Worm (Caenorhabditis elegans) whole organism, young adult: Measurements from ENCODE around the gene hmg-1.1.

Source experiments
- B0019.2 ChIP-seq: fragments of 200-800 bp; sonication (Bioruptor generic); conservative IDR thresholded peaks from 2 replicates; pipeline ENCODE4 v1.3.6; 2022; ENCODE audit warnings: missing genetic modification reagents, missing genetic modification characterization, missing compliant biosample characterization
- C06A6.2 ChIP-seq: fragments of 200-800 bp; sonication (Bioruptor generic); conservative IDR thresholded peaks from 2 replicates; pipeline ENCODE4 v1.3.6; 2022; ENCODE audit warnings: missing genetic modification characterization, missing compliant biosample characterization
- C17E4.6 ChIP-seq: fragments of 200-800 bp; sonication (Bioruptor generic); IDR thresholded peaks from 2 replicates; pipeline ENCODE4 v1.3.6; 2022; ENCODE audit warnings: missing genetic modification reagents, missing genetic modification characterization, missing compliant biosample characterization
- F33H1.4 ChIP-seq: fragments of 200-800 bp; sonication (Bioruptor generic); IDR thresholded peaks from 2 replicates; pipeline ENCODE4 v1.3.6; 2022; ENCODE audit warnings: missing genetic modification reagents, missing genetic modification characterization, missing compliant biosample characterization
- F39B2.1 ChIP-seq: fragments of 200-800 bp; sonication (Bioruptor generic); IDR thresholded peaks from 2 replicates; pipeline ENCODE4 v1.3.6; 2022; ENCODE audit warnings: missing genetic modification reagents, missing genetic modification characterization, missing compliant biosample characterization
- T07F8.4 ChIP-seq: sonication (generic microtip); optimal IDR thresholded peaks from 2 replicates; lab custom pipeline; 2016; ENCODE audit warnings: mild to moderate bottlenecking, missing genetic modification characterization, moderate library complexity, missing compliant biosample characterization
- Y79H2A.3 ChIP-seq: fragments of 200-800 bp; sonication (Bioruptor generic); conservative IDR thresholded peaks from 2 replicates; pipeline ENCODE4 v1.3.6; 2022; ENCODE audit warnings: missing genetic modification reagents, missing genetic modification characterization, missing compliant biosample characterization
- Y95B8A.8 ChIP-seq: fragments of 200-800 bp; sonication (Bioruptor generic); IDR thresholded peaks from 2 replicates; pipeline ENCODE4 v1.3.6; 2022; ENCODE audit warnings: missing genetic modification reagents, missing genetic modification characterization, missing compliant biosample characterization
- akir-1 ChIP-seq: fragments of 200-800 bp; sonication (Bioruptor generic); optimal IDR thresholded peaks from 2 replicates; lab custom pipeline; 2018; ENCODE audit warnings: mild to moderate bottlenecking, missing genetic modification characterization, moderate library complexity, missing compliant biosample characterization
- ama-1 ChIP-seq, 3 experiments: fragments of 150-350 bp in 1 of 3; sonication (generic microtip) in 2 of 3; optimal IDR thresholded peaks; 2 replicates each; lab custom pipeline; 2014 to 2018; ENCODE audit warnings: missing biosample characterization in 2 of 3, missing genetic modification characterization in 2 of 3, missing genetic modification reagents in 2 of 3
- athp-1 ChIP-seq: sonication (generic microtip); optimal IDR thresholded peaks from 2 replicates; lab custom pipeline; 2017; ENCODE audit warnings: mild to moderate bottlenecking, missing genetic modification characterization, missing compliant biosample characterization
- attf-6 ChIP-seq: fragments of 200-800 bp; sonication (Bioruptor generic); IDR thresholded peaks from 2 replicates; pipeline ENCODE4 v1.3.6; 2022; ENCODE audit warnings: missing genetic modification reagents, missing genetic modification characterization, missing compliant biosample characterization
- ceh-100 ChIP-seq: fragments of 200-800 bp; sonication (Bioruptor generic); IDR thresholded peaks from 2 replicates; pipeline ENCODE4 v1.3.6; 2022; ENCODE audit warnings: missing genetic modification reagents, missing genetic modification characterization, missing compliant biosample characterization
- ceh-79 ChIP-seq: sonication (generic microtip); optimal IDR thresholded peaks from 2 replicates; lab custom pipeline; 2017; ENCODE audit warnings: mild to moderate bottlenecking, missing genetic modification characterization, missing compliant biosample characterization
- ceh-91 ChIP-seq: fragments of 200-800 bp; sonication (Bioruptor generic); IDR thresholded peaks from 2 replicates; pipeline ENCODE4 v1.3.6; 2022; ENCODE audit warnings: missing genetic modification reagents, missing genetic modification characterization, missing compliant biosample characterization
- efl-1 ChIP-seq: fragments of 150-350 bp; optimal IDR thresholded peaks from 2 replicates; lab custom pipeline; 2014; ENCODE audit warnings: missing biosample characterization, missing genetic modification reagents, missing genetic modification characterization
- egl-18 ChIP-seq: fragments of 200-800 bp; sonication (Bioruptor generic); IDR thresholded peaks from 2 replicates; pipeline ENCODE4 v1.3.6; 2022; ENCODE audit warnings: missing genetic modification reagents, missing genetic modification characterization, missing compliant biosample characterization
- ekl-4 ChIP-seq: fragments of 200-800 bp; sonication (Bioruptor generic); IDR thresholded peaks from 2 replicates; pipeline ENCODE4 v1.3.6; 2022; ENCODE audit warnings: missing genetic modification reagents, missing genetic modification characterization, missing compliant biosample characterization
- ets-4 ChIP-seq: fragments of 200-800 bp; sonication (Bioruptor generic); optimal IDR thresholded peaks from 2 replicates; lab custom pipeline; 2018; ENCODE audit warnings: mild to moderate bottlenecking, missing genetic modification characterization, missing compliant biosample characterization
- fkh-3 ChIP-seq: sonication (generic microtip); optimal IDR thresholded peaks from 2 replicates; lab custom pipeline; 2016; ENCODE audit warnings: mild to moderate bottlenecking, missing genetic modification characterization, missing compliant biosample characterization
- him-1 ChIP-seq: sonication (generic microtip); optimal IDR thresholded peaks from 2 replicates; lab custom pipeline; 2016; ENCODE audit warnings: missing genotype, missing genetic modification reagents, missing genetic modification characterization, missing compliant biosample characterization
- hsf-1 ChIP-seq: fragments of 200-800 bp; sonication (Bioruptor generic); IDR thresholded peaks from 2 replicates; pipeline ENCODE4 v1.3.6; 2022; ENCODE audit warnings: missing genetic modification reagents, missing genetic modification characterization, missing compliant biosample characterization
- lag-1 ChIP-seq: fragments of 200-800 bp; sonication (Bioruptor generic); IDR thresholded peaks from 2 replicates; pipeline ENCODE4 v1.3.6; 2022; ENCODE audit warnings: missing genetic modification reagents, missing genetic modification characterization, missing compliant biosample characterization
- lin-54 ChIP-seq: fragments of 200-800 bp; sonication (Bioruptor generic); optimal IDR thresholded peaks from 2 replicates; lab custom pipeline; 2018; ENCODE audit warnings: mild to moderate bottlenecking, missing genetic modification characterization, missing compliant biosample characterization
- lir-1 ChIP-seq: fragments of 200-800 bp; sonication (Bioruptor generic); conservative IDR thresholded peaks from 2 replicates; pipeline ENCODE4 v1.3.6; 2022; ENCODE audit warnings: missing genetic modification reagents, missing genetic modification characterization, missing compliant biosample characterization
- lsy-27 ChIP-seq: sonication (generic microtip); optimal IDR thresholded peaks from 2 replicates; lab custom pipeline; 2017; ENCODE audit warnings: missing genetic modification characterization, mild to moderate bottlenecking, missing compliant biosample characterization, antibody characterized with exemption, missing genotype, borderline replicate concordance; ENCODE audit not compliant: insufficient read depth
- madf-3 ChIP-seq: fragments of 200-800 bp; sonication (Bioruptor generic); IDR thresholded peaks from 2 replicates; pipeline ENCODE4 v1.3.6; 2022; ENCODE audit warnings: missing genetic modification reagents, missing genetic modification characterization, missing compliant biosample characterization
- madf-6 ChIP-seq: fragments of 200-800 bp; sonication (Bioruptor generic); IDR thresholded peaks from 2 replicates; pipeline ENCODE4 v1.3.6; 2022; ENCODE audit warnings: missing genetic modification reagents, missing genetic modification characterization, missing compliant biosample characterization
- madf-8 ChIP-seq: fragments of 200-800 bp; sonication (Bioruptor generic); conservative IDR thresholded peaks from 2 replicates; pipeline ENCODE4 v1.3.6; 2022; ENCODE audit warnings: missing genetic modification reagents, missing genetic modification characterization, missing compliant biosample characterization
- mcd-1 ChIP-seq: fragments of 200-800 bp; sonication (Bioruptor generic); IDR thresholded peaks from 2 replicates; pipeline ENCODE4 v1.3.6; 2022; ENCODE audit warnings: missing genetic modification reagents, missing genetic modification characterization, missing compliant biosample characterization
- rcor-1 ChIP-seq: fragments of 200-800 bp; sonication (Bioruptor generic); IDR thresholded peaks from 2 replicates; pipeline ENCODE4 v1.3.6; 2022; ENCODE audit warnings: missing genetic modification reagents, missing genetic modification characterization, missing compliant biosample characterization
- sdz-38 ChIP-seq: sonication (generic microtip); optimal IDR thresholded peaks from 2 replicates; lab custom pipeline; 2016; ENCODE audit warnings: missing genotype, missing genetic modification characterization, missing compliant biosample characterization
- sea-2 ChIP-seq: fragments of 200-800 bp; sonication (Bioruptor generic); IDR thresholded peaks from 2 replicates; pipeline ENCODE4 v1.3.6; 2022; ENCODE audit warnings: missing genetic modification characterization, missing compliant biosample characterization
- snpc-4 ChIP-seq, 5 experiments: fragments of 150-350 bp in 1 of 5; sonication (generic microtip) in 4 of 5; optimal IDR thresholded peaks; 2 replicates each; lab custom pipeline; 2014 to 2018; ENCODE audit warnings: missing genetic modification characterization in 5 of 5, missing biosample characterization in 3 of 5, antibody characterized with exemption in 2 of 5, mild to moderate bottlenecking in 2 of 5, missing compliant biosample characterization in 2 of 5, missing genotype in 2 of 5, moderate library complexity in 2 of 5, missing genetic modification reagents in 1 of 5
- tbp1 ChIP-seq: fragments of 200-800 bp; sonication (Bioruptor generic); optimal IDR thresholded peaks from 2 replicates; lab custom pipeline; 2018; ENCODE audit warnings: mild to moderate bottlenecking, missing genetic modification characterization, missing compliant biosample characterization
- tlf-1 ChIP-seq: fragments of 200-800 bp; sonication (Bioruptor generic); optimal IDR thresholded peaks from 2 replicates; lab custom pipeline; 2018; ENCODE audit warnings: mild to moderate bottlenecking, missing genetic modification characterization, missing compliant biosample characterization
- xnd-1 ChIP-seq: sonication (generic microtip); optimal IDR thresholded peaks from 2 replicates; lab custom pipeline; 2016; ENCODE audit warnings: missing genotype, missing genetic modification reagents, missing genetic modification characterization, missing compliant biosample characterization
- zfh-2 ChIP-seq: fragments of 200-800 bp; sonication (Bioruptor generic); conservative IDR thresholded peaks from 2 replicates; pipeline ENCODE4 v1.3.6; 2022; ENCODE audit warnings: missing genetic modification reagents, missing genetic modification characterization, missing compliant biosample characterization
- ztf-18 ChIP-seq: sonication (generic microtip); optimal IDR thresholded peaks from 2 replicates; lab custom pipeline; 2016; ENCODE audit warnings: missing genotype, mild to moderate bottlenecking, missing genetic modification characterization, missing compliant biosample characterization
- ztf-22 ChIP-seq: fragments of 200-800 bp; sonication (Bioruptor generic); optimal IDR thresholded peaks from 2 replicates; lab custom pipeline; 2018; ENCODE audit warnings: mild to moderate bottlenecking, missing genetic modification characterization, moderate library complexity, missing compliant biosample characterization
- ztf-25 ChIP-seq: fragments of 200-800 bp; sonication (Bioruptor generic); IDR thresholded peaks from 2 replicates; pipeline ENCODE4 v1.3.6; 2022; ENCODE audit warnings: missing genetic modification reagents, missing genetic modification characterization, missing compliant biosample characterization
- ztf-6 ChIP-seq: fragments of 200-800 bp; sonication (Bioruptor generic); IDR thresholded peaks from 2 replicates; pipeline ENCODE4 v1.3.6; 2022; ENCODE audit warnings: missing genetic modification reagents, missing genetic modification characterization, missing compliant biosample characterization

hmg-1.1 gene

ce11 chrII:14247227-14247626 lies 3.3 kb upstream of the hmg-1.1 start (continued):
- 0 out of 2 replicates have a peak, but pooled peaks have one; percentile 33 for TF ChIP-seq ceh-100 (GFP tag; lab: Robert Waterston, UW)
- TF ChIP-seq Y79H2A.3 (GFP tag; lab: Robert Waterston, UW), result no peak
- peak; percentile 98 for TF ChIP-seq madf-6 (GFP tag; lab: Robert Waterston, UW)
- peak; percentile 89 for TF ChIP-seq lin-54 (GFP tag; lab: Kevin White, UChicago)
- no peak for TF ChIP-seq sdz-38 (tag; lab: Kevin White, UChicago)
- peak; percentile 77 for TF ChIP-seq tlf-1 (GFP tag; lab: Kevin White, UChicago)
- 0 out of 2 replicates have a peak, but pooled peaks have one; percentile 57 for TF ChIP-seq Y95B8A.8 (GFP tag; lab: Robert Waterston, UW)
- TF ChIP-seq madf-8 (GFP tag; lab: Robert Waterston, UW), result peak; percentile 94
- 0 out of 2 replicates have a peak, but pooled peaks have one; percentile 33 for TF ChIP-seq lir-1 (GFP tag; lab: Robert Waterston, UW)
- peak; percentile 46; the same call in 1 of the 2 replicates for TF ChIP-seq ekl-4
- TF ChIP-seq efl-1, result peak; percentile 88
- peak; percentile 58; the same call in 1 of the 2 replicates for TF ChIP-seq mcd-1 (GFP tag; lab: Robert Waterston, UW)
- peak; percentile 74 for TF ChIP-seq B0019.2 (GFP tag; lab: Robert Waterston, UW)
- no peak for TF ChIP-seq sea-2 (GFP tag; lab: Robert Waterston, UW)
- no peak for TF ChIP-seq lag-1 (GFP tag; lab: Robert Waterston, UW)
- TF ChIP-seq attf-6 (GFP tag; lab: Robert Waterston, UW), result peak; percentile 56; the same call in 1 of the 2 replicates
- TF ChIP-seq athp-1, result peak; percentile 21
- TF ChIP-seq him-1 (tag; lab: Kevin White, UChicago), result peak; percentile 23
- peak; percentile 57; the same call in 1 of the 2 replicates for TF ChIP-seq hsf-1
- peak; percentile 92 for TF ChIP-seq ceh-91 (GFP tag; lab: Robert Waterston, UW)
- TF ChIP-seq lsy-27, result no peak
- 0 out of 2 replicates have a peak, but pooled peaks have one; percentile 45 for TF ChIP-seq C17E4.6 (GFP tag; lab: Robert Waterston, UW)
- peak; percentile 37 for TF ChIP-seq tbp1 (GFP tag; lab: Kevin White, UChicago)
- TF ChIP-seq madf-3 (GFP tag; lab: Robert Waterston, UW), result peak; percentile 65; the same call in 1 of the 2 replicates
- peak; percentile 56 for TF ChIP-seq ztf-18 (tag; lab: Kevin White, UChicago)
- peak; percentile 98 for TF ChIP-seq F33H1.4
- TF ChIP-seq rcor-1 (GFP tag; lab: Robert Waterston, UW), result peak; percentile 48
- TF ChIP-seq ztf-22 (GFP tag; lab: Kevin White, UChicago), result no peak

DNA sequence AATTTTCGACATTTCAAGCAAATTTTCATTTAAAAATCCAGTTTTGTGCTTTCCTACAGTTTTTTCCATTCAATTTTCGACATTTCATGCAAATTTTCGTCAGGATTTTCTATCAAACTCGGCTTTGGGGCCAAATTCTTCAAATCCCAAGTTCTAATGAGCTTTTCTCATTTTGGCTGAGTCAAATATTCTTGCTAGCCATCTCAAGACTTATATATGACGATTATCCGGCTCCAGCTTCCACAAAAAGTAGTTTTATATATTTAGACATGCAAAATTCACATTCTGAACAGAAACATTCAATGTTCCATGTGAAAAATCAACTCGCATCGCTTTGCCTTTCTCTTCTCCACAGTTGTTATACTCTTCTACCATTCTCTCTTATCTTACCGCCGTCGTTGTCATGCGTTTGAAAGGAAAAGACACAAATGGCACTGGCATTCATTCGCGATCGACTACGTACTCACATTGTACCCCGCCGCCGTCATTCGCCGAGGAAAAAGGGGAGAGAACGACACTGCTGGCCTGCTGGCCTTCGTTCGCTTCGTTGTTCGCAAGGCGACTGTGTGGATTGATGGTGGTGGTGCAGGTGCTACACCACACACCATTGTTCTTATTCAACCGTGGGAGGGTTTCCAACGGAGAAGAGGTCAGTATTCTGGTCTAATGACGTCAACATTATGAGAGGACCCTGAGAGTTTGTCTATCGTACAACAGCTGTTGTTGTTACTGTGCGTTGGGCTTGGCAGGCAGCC lies 2.6 kb upstream of the hmg-1.1 start:
- TF ChIP-seq C06A6.2 (GFP tag; lab: Robert Waterston, UW), result no peak
- TF ChIP-seq fkh-3, result no peak
- TF ChIP-seq ets-4 (GFP tag; lab: Kevin White, UChicago), result peak; percentile 75
- TF ChIP-seq ztf-25, result no peak
- no peak for TF ChIP-seq T07F8.4 (tag; lab: Kevin White, UChicago)
- TF ChIP-seq ztf-22 (GFP tag; lab: Kevin White, UChicago), result no peak
- TF ChIP-seq rcor-1 (GFP tag; lab: Robert Waterston, UW), result 0 out of 2 replicates have a peak, but pooled peaks have one; percentile 42
- TF ChIP-seq lag-1 (GFP tag; lab: Robert Waterston, UW), result no peak
- no peak for TF ChIP-seq ceh-100 (GFP tag; lab: Robert Waterston, UW)
- no peak for TF ChIP-seq athp-1
- no peak for TF ChIP-seq ceh-79 (tag; lab: Kevin White, UChicago)
- TF ChIP-seq madf-8 (GFP tag; lab: Robert Waterston, UW), result no peak; the same call in 1 of the 2 replicates
- TF ChIP-seq F39B2.1 (GFP tag; lab: Robert Waterston, UW), result no peak
- no peak for TF ChIP-seq C17E4.6 (GFP tag; lab: Robert Waterston, UW)
- no peak for TF ChIP-seq ztf-6 (GFP tag; lab: Robert Waterston, UW)
- no peak for TF ChIP-seq xnd-1 (tag; lab: Kevin White, UChicago)
- TF ChIP-seq mcd-1 (GFP tag; lab: Robert Waterston, UW), result peak; percentile 28; the same call in 1 of the 2 replicates
- no peak for TF ChIP-seq Y95B8A.8 (GFP tag; lab: Robert Waterston, UW)
- no peak for TF ChIP-seq sdz-38 (tag; lab: Kevin White, UChicago)
- TF ChIP-seq ama-1 (optimal IDR thresholded peaks at IDR 0.05; lab: Kevin White, UChicago), result no peak
- no peak for TF ChIP-seq ama-1 (GFP tag; optimal IDR thresholded peaks at IDR 0.05; lab: Kevin White, UChicago)
- no peak for TF ChIP-seq snpc-4 (GFP tag; optimal IDR thresholded peaks at IDR 0.05; lab: Kevin White, UChicago)
- TF ChIP-seq snpc-4 (tag; optimal IDR thresholded peaks at IDR 0.05; lab: Kevin White, UChicago), result peak in 1 of 4 experiments; percentile 6
- TF ChIP-seq zfh-2, result peak; percentile 70
- TF ChIP-seq egl-18 (GFP tag; lab: Robert Waterston, UW), result no peak
- no peak for TF ChIP-seq him-1 (tag; lab: Kevin White, UChicago)
- no peak for TF ChIP-seq akir-1 (GFP tag; lab: Kevin White, UChicago)
- 0 out of 2 replicates have a peak, but pooled peaks have one; percentile 11 for TF ChIP-seq Y79H2A.3 (GFP tag; lab: Robert Waterston, UW)
